Worm (Caenorhabditis elegans): ENCODE measurements around the gene pdk-1.

DNA sequence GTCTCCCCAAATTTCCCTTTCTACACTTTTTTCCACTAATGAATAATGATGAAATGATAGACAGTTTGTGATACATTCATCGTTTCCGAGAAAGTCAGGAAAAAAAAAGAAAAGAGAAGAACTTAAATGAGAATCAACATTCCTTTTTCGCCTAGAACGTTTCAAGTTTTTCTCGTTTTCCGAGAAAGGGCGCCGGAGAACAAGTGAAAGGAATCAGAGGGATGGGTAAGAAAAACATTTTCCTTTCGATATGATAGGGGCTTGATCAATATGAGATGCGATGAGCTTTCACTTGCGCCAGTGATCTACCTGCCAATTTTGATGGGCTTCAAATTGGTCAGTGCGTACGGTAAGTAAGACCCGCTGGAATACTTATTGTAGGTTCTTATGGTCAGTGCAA is 11.7 kb upstream of the pdk-1 start:
- TF ChIP-seq hmg-4 (GFP tag; optimal IDR thresholded peaks at IDR 0.05) (no peak), ama-1 (optimal IDR thresholded peaks at IDR 0.05) (no peak), ceh-36 (tag; optimal IDR thresholded peaks at IDR 0.05) (no peak), pes-1 (GFP tag; IDR thresholded peaks at IDR 0.05) (no peak), ets-7 (tag; optimal IDR thresholded peaks at IDR 0.05) (no peak), tbx-11 (GFP tag; IDR thresholded peaks at IDR 0.05) (no peak), ceh-13 (GFP tag; optimal IDR thresholded peaks at IDR 0.05) (no peak), sea-1 (GFP tag; conservative IDR thresholded peaks at IDR 0.05) (no peak)

Measured in whole organism, early embryonic.